Worm (Caenorhabditis elegans) whole organism, L4/young adult: ENCODE results near the gene lec-3.

Source experiments
- W03F9.2 ChIP-seq: fragments of 150-350 bp; optimal IDR thresholded peaks from 2 replicates; lab custom pipeline; 2014; ENCODE audit warnings: missing biosample characterization, missing genetic modification characterization
- dao-5 ChIP-seq: sonication (generic microtip); optimal IDR thresholded peaks from 2 replicates; lab custom pipeline; 2016; ENCODE audit warnings: missing genotype, missing genetic modification characterization, moderate library complexity, missing compliant biosample characterization
- him-1 ChIP-seq: sonication (generic microtip); optimal IDR thresholded peaks from 2 replicates; lab custom pipeline; 2016; ENCODE audit warnings: missing genotype, missing genetic modification reagents, missing genetic modification characterization, missing compliant biosample characterization

DNA sequence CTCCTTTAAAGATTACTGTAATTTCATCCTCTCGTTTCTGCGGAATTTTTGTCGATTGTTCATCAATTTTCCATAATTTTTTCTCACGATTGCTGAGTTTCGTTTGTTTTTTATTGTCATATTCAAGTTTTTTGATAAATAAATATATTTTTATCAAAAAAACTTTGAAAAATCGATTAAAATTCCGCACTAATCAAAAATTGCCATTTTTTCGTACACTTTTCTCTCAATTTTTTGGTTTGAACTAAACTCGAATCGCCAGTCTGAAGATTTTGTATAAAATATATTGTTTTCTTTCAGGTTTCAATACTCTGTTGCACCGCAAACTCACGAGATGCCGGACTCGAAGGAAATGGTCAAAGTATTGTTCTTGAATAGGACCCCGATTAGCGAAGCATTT lies 49.9 kb downstream of the lec-3 start, which contains the start of gene ogr-2:
- TF ChIP-seq him-1 (tag; lab: Kevin White, UChicago) (no peak), W03F9.2 (tag; lab: Kevin White, UChicago) (no peak), dao-5 (tag; lab: Kevin White, UChicago) (no peak)
